Fruit fly (Drosophila melanogaster) whole organism, wandering third instar larva: ENCODE results near the gene CG13455.

Experiments
- CrebA ChIP-seq: fragments of 200-800 bp; sonication (Bioruptor generic); optimal IDR thresholded peaks from 2 replicates; lab custom pipeline; 2016; ENCODE audit warnings: missing biosample characterization, mild to moderate bottlenecking, missing genetic modification characterization, borderline replicate concordance
- Rel ChIP-seq, 2 experiments: fragments of 200-800 bp; sonication (Bioruptor generic) in 1 of 2; optimal IDR thresholded peaks; 2 replicates in 1 of 2; 3 replicates in 1 of 2; lab custom pipeline; 2016 to 2019; ENCODE audit warnings: mild to moderate bottlenecking in 2 of 2, missing biosample characterization in 2 of 2, missing genetic modification characterization in 2 of 2, moderate library complexity in 1 of 2
- dmrt93B ChIP-seq: fragments of 200-800 bp; sonication (Bioruptor generic); optimal IDR thresholded peaks from 2 replicates; lab custom pipeline; 2018; ENCODE audit warnings: missing biosample characterization, mild to moderate bottlenecking, missing genetic modification characterization

DNA sequence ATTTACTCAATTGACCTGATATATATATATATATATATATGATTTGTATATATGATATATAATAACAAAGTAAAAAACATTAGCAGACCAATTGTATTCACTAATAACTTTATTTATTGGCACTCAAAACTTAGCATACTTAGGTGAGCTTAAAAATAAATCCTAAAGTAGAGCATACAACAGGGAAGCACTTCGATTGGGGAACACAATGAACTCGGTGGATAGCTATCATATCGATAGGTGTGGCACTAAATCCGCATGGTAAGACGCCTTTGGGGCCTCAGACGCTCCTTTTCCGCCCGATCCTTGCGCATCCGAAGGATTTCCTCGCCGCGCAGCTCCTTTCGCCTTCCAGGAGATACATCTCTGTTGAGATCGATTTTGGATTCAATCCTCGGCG lies 20.1 kb downstream of the CG13455 start:
- no peak for TF ChIP-seq Rel (GFP tag; optimal IDR thresholded peaks at IDR 0.05; lab: Kevin White, UChicago)
- no peak for TF ChIP-seq Rel (tag; optimal IDR thresholded peaks at IDR 0.05; lab: Kevin White, UChicago)
- TF ChIP-seq CrebA (GFP tag; lab: Kevin White, UChicago) = no peak
- TF ChIP-seq dmrt93B (GFP tag; lab: Kevin White, UChicago) = no peak
